Worm (Caenorhabditis elegans) whole organism, late embryonic: Measurements from ENCODE around the gene Y26E6A.3.

Source experiments
- K09A11.1 ChIP-seq: sonication (generic microtip); optimal IDR thresholded peaks from 2 replicates; lab custom pipeline; 2017; ENCODE audit warnings: antibody characterized with exemption, mild to moderate bottlenecking, missing genetic modification characterization, missing compliant biosample characterization; ENCODE audit not compliant: insufficient read depth
- ama-1 ChIP-seq: fragments of 150-350 bp; optimal IDR thresholded peaks from 2 replicates; lab custom pipeline; 2014
- ceh-22 ChIP-seq: sonication (generic microtip); optimal IDR thresholded peaks from 2 replicates; lab custom pipeline; 2017; ENCODE audit warnings: missing biosample characterization, missing genetic modification characterization
- ceh-9 ChIP-seq: sonication (generic microtip); optimal IDR thresholded peaks from 2 replicates; lab custom pipeline; 2016; ENCODE audit warnings: mild to moderate bottlenecking, missing genetic modification characterization, inconsistent platforms, missing compliant biosample characterization
- elt-2 ChIP-seq: sonication (generic microtip); optimal IDR thresholded peaks from 2 replicates; lab custom pipeline; 2016; ENCODE audit warnings: missing genetic modification reagents, missing genetic modification characterization, missing compliant biosample characterization
- nhr-232 ChIP-seq: sonication (generic microtip); optimal IDR thresholded peaks from 2 replicates; lab custom pipeline; 2016; ENCODE audit warnings: missing genetic modification characterization, missing compliant biosample characterization
- pag-3 ChIP-seq: sonication (generic microtip); optimal IDR thresholded peaks from 2 replicates; lab custom pipeline; 2016; ENCODE audit warnings: missing compliant biosample characterization, missing genetic modification characterization, borderline replicate concordance
- pat-9 ChIP-seq: fragments of 200-800 bp; sonication (Bioruptor generic); optimal IDR thresholded peaks from 2 replicates; lab custom pipeline; 2018; ENCODE audit warnings: mild to moderate bottlenecking, missing genetic modification characterization, moderate library complexity, missing compliant biosample characterization
- rnt-1 ChIP-seq: sonication (generic microtip); optimal IDR thresholded peaks from 2 replicates; lab custom pipeline; 2016; ENCODE audit warnings: missing genetic modification characterization, missing compliant biosample characterization
- ttx-3 ChIP-seq: sonication (generic microtip); optimal IDR thresholded peaks from 2 replicates; lab custom pipeline; 2016; ENCODE audit warnings: missing genetic modification reagents, missing genetic modification characterization, missing compliant biosample characterization

DNA sequence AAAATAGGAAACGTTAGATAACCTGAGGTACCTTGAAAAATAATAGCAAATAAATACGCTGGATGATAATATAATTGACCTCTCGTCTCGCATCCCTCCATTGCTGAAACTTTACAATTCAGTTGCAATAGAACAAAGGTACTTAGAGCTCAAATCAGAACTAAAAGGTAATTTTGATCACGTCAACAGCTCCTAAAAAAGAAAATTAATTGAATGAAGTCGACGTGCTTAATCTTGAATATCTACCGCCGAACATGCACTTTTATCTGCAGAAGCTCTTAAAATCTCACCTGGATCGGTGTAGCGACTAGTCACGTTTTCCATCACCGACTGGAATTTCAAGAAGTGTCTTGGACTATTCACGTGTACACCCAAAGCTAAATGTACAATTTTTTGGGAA lies 6.4 kb downstream of the Y26E6A.3 start, which contains the start of gene sra-39:
- TF ChIP-seq ttx-3 (tag; lab: Kevin White, UChicago), result no peak
- no peak for TF ChIP-seq pat-9 (tag; lab: Kevin White, UChicago)
- no peak for TF ChIP-seq ceh-22
- no peak for TF ChIP-seq ama-1 (lab: Kevin White, UChicago)
- no peak for TF ChIP-seq elt-2 (tag; lab: Kevin White, UChicago)
- TF ChIP-seq ceh-9 (tag; lab: Kevin White, UChicago), result no peak
- TF ChIP-seq nhr-232 (tag; lab: Kevin White, UChicago), result no peak
- TF ChIP-seq K09A11.1 (tag; lab: Kevin White, UChicago), result no peak
- TF ChIP-seq pag-3 (tag; lab: Kevin White, UChicago), result no peak
- no peak for TF ChIP-seq rnt-1
